Worm (Caenorhabditis elegans): ENCODE measurements around the gene osta-2.

osta-2 gene

DNA sequence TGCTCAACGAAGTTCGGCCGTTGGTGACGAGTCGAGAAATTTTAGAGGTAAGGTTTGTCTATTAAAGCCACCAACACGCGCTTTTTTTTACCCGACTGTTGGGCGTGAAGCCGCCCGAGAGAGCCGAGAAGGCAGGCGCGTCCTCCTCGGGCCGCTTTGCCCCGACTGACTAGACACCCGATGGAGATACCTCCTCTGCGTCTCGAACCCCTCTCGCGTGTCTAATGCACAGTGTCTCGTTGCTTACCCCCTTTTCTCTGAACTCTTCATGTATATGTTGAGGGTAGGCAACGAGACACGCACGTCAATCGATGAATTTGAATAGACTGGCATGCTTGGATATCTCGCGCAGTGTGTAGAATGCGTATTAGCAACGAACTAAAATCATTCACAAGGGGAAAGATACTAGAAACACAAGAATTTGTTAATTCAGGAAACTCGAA is 45.7 kb upstream of the osta-2 start (continued):
- TF ChIP-seq efl-1 (optimal IDR thresholded peaks at IDR 0.05) (peak; percentile 74 to 76), efl-1 (GFP tag; optimal IDR thresholded peaks at IDR 0.05 in 1 of 2) (peak; percentile 54 to 93), lin-35 (GFP tag; optimal IDR thresholded peaks at IDR 0.05) (peak; percentile 75 to 77), elt-3 (tag; optimal IDR thresholded peaks at IDR 0.05) (peak in 1 of 6 experiments; percentile 43), nhr-11 (tag; optimal IDR thresholded peaks at IDR 0.05) (peak; percentile 25), efl-3 (GFP tag; optimal IDR thresholded peaks at IDR 0.05) (no peak), sptf-1 (tag; optimal IDR thresholded peaks at IDR 0.05) (no peak), snu-23 (GFP tag; optimal IDR thresholded peaks at IDR 0.05) (peak; percentile 88), zip-4 (GFP tag; optimal IDR thresholded peaks at IDR 0.05) (peak; percentile 45), ceh-8 (GFP tag; optimal IDR thresholded peaks at IDR 0.05) (peak; percentile 21), lin-15B (tag; optimal IDR thresholded peaks at IDR 0.05) (no peak), xbp-1 (tag; optimal IDR thresholded peaks at IDR 0.05) (peak; percentile 82), pag-3 (tag; optimal IDR thresholded peaks at IDR 0.05; ENCODE audit: borderline replicate concordance, insufficient read depth) (no peak), hlh-17 (GFP tag; optimal IDR thresholded peaks at IDR 0.05; ENCODE audit: borderline replicate concordance) (no peak), lsy-2 (tag; optimal IDR thresholded peaks at IDR 0.05) (peak; percentile 77 to 88), nhr-20 (tag; optimal IDR thresholded peaks at IDR 0.05) (peak; percentile 87), ces-1 (GFP tag; optimal IDR thresholded peaks at IDR 0.05) (peak; percentile 67), swsn-7 (tag; optimal IDR thresholded peaks at IDR 0.05) (peak; percentile 92), unc-86 (tag; optimal IDR thresholded peaks at IDR 0.05) (peak; percentile 83), mep-1 (tag; optimal IDR thresholded peaks at IDR 0.05) (peak; percentile 67), C34B4.2 (tag; optimal IDR thresholded peaks at IDR 0.05) (no peak), nhr-84 (tag; optimal IDR thresholded peaks at IDR 0.05) (peak; percentile 66), irx-1 (tag; optimal IDR thresholded peaks at IDR 0.05) (peak; percentile 23), rnt-1 (tag; optimal IDR thresholded peaks at IDR 0.05) (peak; percentile 79), C04F5.9 (tag; optimal IDR thresholded peaks at IDR 0.05) (no peak), mef-2 (tag; optimal IDR thresholded peaks at IDR 0.05) (peak; percentile 76), ceh-90 (tag; optimal IDR thresholded peaks at IDR 0.05) (no peak), nhr-12 (tag; optimal IDR thresholded peaks at IDR 0.05) (no peak), blmp-1 (tag; optimal IDR thresholded peaks at IDR 0.05) (peak; percentile 47), lin-39 (tag; optimal IDR thresholded peaks at IDR 0.05) (no peak), sup-37 (GFP tag; optimal IDR thresholded peaks at IDR 0.05) (no peak), ets-5 (GFP tag; IDR thresholded peaks at IDR 0.05) (no peak)

- no peak for TF ChIP-seq ceh-63 (GFP tag; optimal IDR thresholded peaks at IDR 0.05)
- TF ChIP-seq unc-98 (GFP tag; IDR thresholded peaks at IDR 0.05) = no peak
- peak; percentile 20 to 29 for TF ChIP-seq lsy-2 (tag; optimal IDR thresholded peaks at IDR 0.05)
- TF ChIP-seq fos-1 (tag; optimal IDR thresholded peaks at IDR 0.05) = no peak
- peak; percentile 48 for TF ChIP-seq mef-2 (tag; optimal IDR thresholded peaks at IDR 0.05)
- TF ChIP-seq grh-1 (GFP tag; IDR thresholded peaks at IDR 0.05) = no peak
- TF ChIP-seq nhr-71 (tag; optimal IDR thresholded peaks at IDR 0.05) = peak; percentile 43
- TF ChIP-seq hpl-2 (GFP tag; optimal IDR thresholded peaks at IDR 0.05) = no peak
- TF ChIP-seq nhr-47 (tag; optimal IDR thresholded peaks at IDR 0.05) = peak; percentile 24
- TF ChIP-seq lin-14 (GFP tag; optimal IDR thresholded peaks at IDR 0.05) = peak; percentile 55
- no peak; the same call in 1 of the 2 replicates for TF ChIP-seq nhr-19 (GFP tag; conservative IDR thresholded peaks at IDR 0.05)
- peak; percentile 59 for TF ChIP-seq blmp-1 (tag; optimal IDR thresholded peaks at IDR 0.05)
- TF ChIP-seq snu-23 (GFP tag; optimal IDR thresholded peaks at IDR 0.05) = peak; percentile 41
- TF ChIP-seq lin-35 (GFP tag; optimal IDR thresholded peaks at IDR 0.05) = peak in 1 of 2 experiments; percentile 6
- no peak for TF ChIP-seq elt-2 (tag; optimal IDR thresholded peaks at IDR 0.05)
- peak; percentile 0 for TF ChIP-seq nhr-20 (tag; optimal IDR thresholded peaks at IDR 0.05)
- peak in 1 of 6 experiments; percentile 31 for TF ChIP-seq elt-3 (tag; optimal IDR thresholded peaks at IDR 0.05)
- peak; percentile 2 for TF ChIP-seq xbp-1 (tag; optimal IDR thresholded peaks at IDR 0.05)
- TF ChIP-seq mdl-1 (tag; optimal IDR thresholded peaks at IDR 0.05) = no peak
- no peak for TF ChIP-seq tlp-1 (tag; optimal IDR thresholded peaks at IDR 0.05)
- TF ChIP-seq unc-130 (tag; optimal IDR thresholded peaks at IDR 0.05) = no peak
- no peak for TF ChIP-seq sptf-1 (tag; optimal IDR thresholded peaks at IDR 0.05)
- no peak for TF ChIP-seq swsn-7 (tag; optimal IDR thresholded peaks at IDR 0.05)
- no peak for TF ChIP-seq ztf-11 (tag; optimal IDR thresholded peaks at IDR 0.05)
Observed at ce11 chrII:5663180-5663791, 44.2 kb upstream of the osta-2 start.
